Worm (Caenorhabditis elegans): ENCODE measurements around the gene spex-3.

DNA sequence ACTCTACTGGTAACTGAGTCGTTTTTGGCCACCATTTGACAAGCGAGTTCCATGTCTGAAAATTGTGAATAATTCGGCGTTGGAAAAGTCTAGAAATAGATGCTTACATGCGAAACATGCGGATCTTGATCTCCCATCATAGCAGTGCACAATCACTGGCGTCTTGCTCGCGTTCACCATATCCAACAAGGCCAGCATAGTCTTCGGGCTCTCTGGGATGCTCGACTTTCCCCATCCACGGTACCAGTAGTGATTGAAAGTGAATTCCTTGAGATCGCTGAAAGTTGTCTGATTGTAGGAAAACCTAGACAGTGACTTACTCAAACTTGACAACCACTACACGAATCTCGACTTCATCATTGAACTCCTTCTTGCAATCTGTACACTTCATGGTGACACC is 15.5 kb upstream of the spex-3 start:
- no peak for TF ChIP-seq lin-39 (tag; optimal IDR thresholded peaks at IDR 0.05)
- TF ChIP-seq hmg-11 (tag; optimal IDR thresholded peaks at IDR 0.05) = no peak
- TF ChIP-seq egl-27 (tag; optimal IDR thresholded peaks at IDR 0.05) = no peak
- TF ChIP-seq nhr-76 (tag; optimal IDR thresholded peaks at IDR 0.05) = no peak
- no peak for TF ChIP-seq fkh-10 (GFP tag; optimal IDR thresholded peaks at IDR 0.05)
- no peak for TF ChIP-seq nfya-1 (tag; optimal IDR thresholded peaks at IDR 0.05; ENCODE audit: insufficient read depth)
